Worm (Caenorhabditis elegans): ENCODE data around the gene C37E2.3.

DNA sequence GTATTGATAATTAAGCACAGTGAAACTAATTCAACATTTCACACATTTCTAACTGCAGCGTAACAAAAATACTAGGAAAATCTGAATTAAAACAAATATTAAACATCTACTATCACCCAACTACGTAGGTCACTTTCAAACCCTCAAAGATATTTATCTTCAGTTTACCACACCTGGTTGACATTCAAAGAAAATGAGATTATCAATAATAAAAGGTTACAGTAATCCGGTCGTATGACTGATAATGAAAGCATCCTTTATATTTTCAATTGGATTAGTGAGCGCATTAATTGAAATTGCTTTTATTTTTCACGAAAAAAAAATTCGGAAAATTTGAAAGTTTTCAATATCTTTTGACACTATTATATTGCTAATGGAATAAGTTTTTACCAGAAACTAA lies 2.3 kb downstream of the C37E2.3 start:
- TF ChIP-seq unc-130 (tag; optimal IDR thresholded peaks at IDR 0.05) (no peak), ceh-82 (tag; optimal IDR thresholded peaks at IDR 0.05) (no peak), lin-14 (GFP tag; optimal IDR thresholded peaks at IDR 0.05) (no peak), lir-3 (tag; optimal IDR thresholded peaks at IDR 0.05; ENCODE audit: poor library complexity) (no peak), fkh-8 (tag; optimal IDR thresholded peaks at IDR 0.05) (no peak), jun-1 (tag; optimal IDR thresholded peaks at IDR 0.05) (no peak), nhr-76 (tag; optimal IDR thresholded peaks at IDR 0.05) (no peak), mdl-1 (tag; optimal IDR thresholded peaks at IDR 0.05) (no peak), nhr-85 (tag) (no peak), unc-98 (GFP tag; IDR thresholded peaks at IDR 0.05) (no peak), aly-2 (tag; optimal IDR thresholded peaks at IDR 0.05) (no peak), nhr-77 (tag; optimal IDR thresholded peaks at IDR 0.05) (no peak), nhr-71 (tag; optimal IDR thresholded peaks at IDR 0.05) (no peak)

Data from whole organism, L1 larva.